Fruit fly (Drosophila melanogaster) whole organism, embryonic: Measurements from ENCODE around the gene CG3040.

Source experiments
- Atf3 ChIP-seq: fragments of 200-800 bp; sonication (Bioruptor generic); optimal IDR thresholded peaks from 3 replicates; lab custom pipeline; 2016; ENCODE audit warnings: missing biosample characterization, missing genetic modification characterization
- BEAF-32 ChIP-seq: fragments of 200-800 bp; sonication (Bioruptor generic); optimal IDR thresholded peaks from 3 replicates; lab custom pipeline; 2017; ENCODE audit warnings: missing biosample characterization, missing genetic modification characterization, mild to moderate bottlenecking, moderate library complexity, missing genetic modification reagents
- Bgb ChIP-seq: fragments of 200-800 bp; sonication (Bioruptor generic); IDR thresholded peaks from 2 replicates; pipeline ENCODE4 v1.3.6; 2022; ENCODE audit warnings: missing biosample characterization, missing genetic modification characterization; ENCODE audit not compliant: partially characterized antibody
- Bteb2 ChIP-seq: fragments of 200-800 bp; sonication (Bioruptor generic); optimal IDR thresholded peaks from 2 replicates; lab custom pipeline; 2016; ENCODE audit warnings: missing biosample characterization, missing genetic modification characterization
- CG12155 ChIP-seq: fragments of 200-800 bp; sonication (Bioruptor generic); optimal IDR thresholded peaks from 3 replicates; lab custom pipeline; 2016; ENCODE audit warnings: missing biosample characterization, missing genetic modification characterization
- CG12391 ChIP-seq: fragments of 200-800 bp; sonication (Bioruptor generic); optimal IDR thresholded peaks from 3 replicates; lab custom pipeline; 2018; ENCODE audit warnings: missing biosample characterization, mild to moderate bottlenecking, missing genetic modification characterization, moderate library complexity
- CG14441 ChIP-seq: fragments of 200-800 bp; sonication (Bioruptor generic); IDR thresholded peaks from 2 replicates; pipeline ENCODE4 v1.3.6; 2022; ENCODE audit warnings: missing biosample characterization, missing genetic modification characterization
- CG14710 ChIP-seq: fragments of 200-800 bp; sonication (Bioruptor generic); optimal IDR thresholded peaks from 3 replicates; lab custom pipeline; 2019; ENCODE audit warnings: missing biosample characterization, mild to moderate bottlenecking, missing genetic modification characterization, moderate library complexity
- CG15514 ChIP-seq: fragments of 200-800 bp; sonication (Bioruptor generic); optimal IDR thresholded peaks from 3 replicates; lab custom pipeline; 2017; ENCODE audit warnings: missing biosample characterization, missing genetic modification characterization, mild to moderate bottlenecking, moderate library complexity, missing genetic modification reagents
- CG15601 ChIP-seq: fragments of 200-800 bp; sonication (Bioruptor generic); optimal IDR thresholded peaks from 3 replicates; lab custom pipeline; 2019; ENCODE audit warnings: missing biosample characterization, mild to moderate bottlenecking, missing genetic modification characterization, moderate library complexity
- CG16863 ChIP-seq: fragments of 200-800 bp; sonication (Bioruptor generic); optimal IDR thresholded peaks from 3 replicates; lab custom pipeline; 2016; ENCODE audit warnings: missing biosample characterization, missing genetic modification characterization
- CG17359 ChIP-seq: fragments of 200-800 bp; sonication (Bioruptor generic); optimal IDR thresholded peaks from 3 replicates; lab custom pipeline; 2018; ENCODE audit warnings: missing biosample characterization, mild to moderate bottlenecking, missing genetic modification characterization, moderate library complexity
- CG2120 ChIP-seq: fragments of 200-800 bp; sonication (Bioruptor generic); optimal IDR thresholded peaks from 3 replicates; lab custom pipeline; 2016; ENCODE audit warnings: missing biosample characterization, missing genetic modification characterization
- CG30403 ChIP-seq: fragments of 200-800 bp; sonication (Bioruptor generic); optimal IDR thresholded peaks from 3 replicates; lab custom pipeline; 2016; ENCODE audit warnings: missing biosample characterization, missing genetic modification characterization
- CG34376 ChIP-seq: fragments of 200-800 bp; sonication (Bioruptor generic); optimal IDR thresholded peaks from 2 replicates; lab custom pipeline; 2018; ENCODE audit warnings: missing biosample characterization, mild to moderate bottlenecking, missing genetic modification characterization
- CG3847 ChIP-seq: fragments of 200-800 bp; sonication (Bioruptor generic); IDR thresholded peaks from 2 replicates; pipeline ENCODE4 v1.3.6; 2022; ENCODE audit warnings: missing biosample characterization, missing genetic modification characterization
- CG5245 ChIP-seq: fragments of 200-800 bp; sonication (Bioruptor generic); optimal IDR thresholded peaks from 3 replicates; lab custom pipeline; 2016; ENCODE audit warnings: missing biosample characterization, missing genetic modification characterization
- CG6254 ChIP-seq: fragments of 200-800 bp; sonication (Bioruptor generic); optimal IDR thresholded peaks from 3 replicates; lab custom pipeline; 2017; ENCODE audit warnings: mild to moderate bottlenecking, missing biosample characterization, missing genetic modification reagents, missing genetic modification characterization
- CG6765 ChIP-seq: fragments of 200-800 bp; sonication (Bioruptor generic); optimal IDR thresholded peaks from 3 replicates; lab custom pipeline; 2017; ENCODE audit warnings: missing biosample characterization, mild to moderate bottlenecking, missing genetic modification characterization
- CG6791 ChIP-seq: fragments of 200-800 bp; sonication (Bioruptor generic); IDR thresholded peaks from 3 replicates; pipeline ENCODE4 v1.3.6; 2022; ENCODE audit warnings: missing biosample characterization, missing genetic modification characterization; ENCODE audit not compliant: partially characterized antibody
- CG9215 ChIP-seq: fragments of 200-800 bp; sonication (Bioruptor generic); IDR thresholded peaks from 2 replicates; pipeline ENCODE4 v1.3.6; 2022; ENCODE audit warnings: missing biosample characterization, missing genetic modification characterization
- CG9797 ChIP-seq: fragments of 200-800 bp; sonication (Bioruptor generic); optimal IDR thresholded peaks from 3 replicates; lab custom pipeline; 2018; ENCODE audit warnings: missing biosample characterization, mild to moderate bottlenecking, missing genetic modification characterization
- CG9876 ChIP-seq: fragments of 200-800 bp; sonication (Bioruptor generic); optimal IDR thresholded peaks from 2 replicates; lab custom pipeline; 2016; ENCODE audit warnings: missing biosample characterization, missing genetic modification characterization
- CTCF ChIP-seq: fragments of 200-800 bp; sonication (Bioruptor generic); optimal IDR thresholded peaks from 2 replicates; lab custom pipeline; 2017; ENCODE audit warnings: missing biosample characterization, mild to moderate bottlenecking, missing genetic modification characterization, moderate library complexity
- CrebB ChIP-seq: fragments of 200-800 bp; sonication (Bioruptor generic); optimal IDR thresholded peaks from 3 replicates; lab custom pipeline; 2018; ENCODE audit warnings: missing biosample characterization, mild to moderate bottlenecking, missing genetic modification characterization
- Dip3 ChIP-seq: fragments of 200-800 bp; sonication (Bioruptor generic); optimal IDR thresholded peaks from 3 replicates; lab custom pipeline; 2016; ENCODE audit warnings: missing biosample characterization, missing genetic modification characterization
- E2f2 ChIP-seq: fragments of 200-800 bp; sonication (Bioruptor generic); IDR thresholded peaks from 2 replicates; pipeline ENCODE4 v1.3.6; 2022; ENCODE audit warnings: missing biosample characterization, missing genetic modification characterization
- Fer1 ChIP-seq: fragments of 200-800 bp; sonication (Bioruptor generic); optimal IDR thresholded peaks from 2 replicates; lab custom pipeline; 2017; ENCODE audit warnings: missing biosample characterization, mild to moderate bottlenecking, missing genetic modification characterization
- GATAe ChIP-seq: fragments of 200-800 bp; sonication (Bioruptor generic); conservative IDR thresholded peaks from 2 replicates; pipeline ENCODE4 v1.3.6; 2022; ENCODE audit warnings: missing biosample characterization, missing genetic modification characterization
- Hmr ChIP-seq: fragments of 200-800 bp; sonication (Bioruptor generic); optimal IDR thresholded peaks from 3 replicates; lab custom pipeline; 2017; ENCODE audit warnings: mild to moderate bottlenecking, missing biosample characterization, missing genetic modification reagents, missing genetic modification characterization
- Max ChIP-seq: fragments of 200-800 bp; sonication (Bioruptor generic); optimal IDR thresholded peaks from 2 replicates; lab custom pipeline; 2016; ENCODE audit warnings: missing biosample characterization, mild to moderate bottlenecking, missing genetic modification characterization
- Pdp1 ChIP-seq, 2 experiments: fragments of 200-800 bp; sonication (Bioruptor generic); optimal IDR thresholded peaks; 3 replicates each; lab custom pipeline; 2016; ENCODE audit warnings: missing biosample characterization in 2 of 2, missing genetic modification characterization in 2 of 2, mild to moderate bottlenecking in 1 of 2, moderate library complexity in 1 of 2
- Sox102F ChIP-seq: fragments of 200-800 bp; sonication (Bioruptor generic); optimal IDR thresholded peaks from 2 replicates; lab custom pipeline; 2018; ENCODE audit warnings: missing biosample characterization, mild to moderate bottlenecking, missing genetic modification characterization, moderate library complexity
- Sry-β ChIP-seq: fragments of 200-800 bp; sonication (Bioruptor generic); optimal IDR thresholded peaks from 2 replicates; lab custom pipeline; 2018; ENCODE audit warnings: missing biosample characterization, mild to moderate bottlenecking, missing genetic modification characterization, moderate library complexity
- ase ChIP-seq: fragments of 200-800 bp; sonication (Bioruptor generic); IDR thresholded peaks from 3 replicates; pipeline ENCODE4 v1.3.6; 2022; ENCODE audit warnings: missing biosample characterization, missing genetic modification characterization
- ato ChIP-seq: fragments of 200-800 bp; sonication (Bioruptor generic); IDR thresholded peaks from 2 replicates; pipeline ENCODE4 v1.3.6; 2022; ENCODE audit warnings: missing biosample characterization, missing genetic modification characterization; ENCODE audit not compliant: partially characterized antibody
- bsh ChIP-seq, 2 experiments: fragments of 200-800 bp; sonication (Bioruptor generic); optimal IDR thresholded peaks; 2 replicates each; lab custom pipeline; 2017 to 2018; ENCODE audit warnings: mild to moderate bottlenecking in 2 of 2, missing biosample characterization in 2 of 2, missing genetic modification characterization in 2 of 2, moderate library complexity in 1 of 2
- danr ChIP-seq: fragments of 200-800 bp; sonication (Bioruptor generic); IDR thresholded peaks from 2 replicates; pipeline ENCODE4 v1.3.6; 2022; ENCODE audit warnings: missing biosample characterization, missing genetic modification characterization
- dati ChIP-seq: fragments of 200-800 bp; sonication (Bioruptor generic); IDR thresholded peaks from 2 replicates; pipeline ENCODE4 v1.3.6; 2022; ENCODE audit warnings: missing biosample characterization, missing genetic modification characterization
- dimm ChIP-seq: fragments of 200-800 bp; sonication (Bioruptor generic); IDR thresholded peaks from 2 replicates; pipeline ENCODE4 v1.3.6; 2022; ENCODE audit warnings: missing biosample characterization, missing genetic modification characterization
- dmrt99B ChIP-seq: fragments of 200-800 bp; sonication (Bioruptor generic); optimal IDR thresholded peaks from 2 replicates; lab custom pipeline; 2018; ENCODE audit warnings: missing biosample characterization, mild to moderate bottlenecking, missing genetic modification characterization, moderate library complexity
- emc ChIP-seq: fragments of 200-800 bp; sonication (Bioruptor generic); optimal IDR thresholded peaks from 2 replicates; lab custom pipeline; 2016; ENCODE audit warnings: missing biosample characterization, missing genetic modification characterization
- fd102C ChIP-seq: fragments of 200-800 bp; sonication (Bioruptor generic); optimal IDR thresholded peaks from 2 replicates; lab custom pipeline; 2018; ENCODE audit warnings: missing biosample characterization, mild to moderate bottlenecking, missing genetic modification characterization, moderate library complexity
- gcm ChIP-seq: fragments of 200-800 bp; sonication (Bioruptor generic); optimal IDR thresholded peaks from 2 replicates; lab custom pipeline; 2019; ENCODE audit warnings: missing biosample characterization, mild to moderate bottlenecking, missing genetic modification characterization, moderate library complexity
- kah ChIP-seq: fragments of 200-800 bp; sonication (Bioruptor generic); optimal IDR thresholded peaks from 2 replicates; lab custom pipeline; 2018; ENCODE audit warnings: missing biosample characterization, mild to moderate bottlenecking, missing genetic modification characterization
- lab ChIP-seq: fragments of 200-800 bp; sonication (Bioruptor generic); optimal IDR thresholded peaks from 3 replicates; lab custom pipeline; 2017; ENCODE audit warnings: missing biosample characterization, missing genetic modification characterization, mild to moderate bottlenecking, moderate library complexity, missing genetic modification reagents
- mld ChIP-seq: fragments of 200-800 bp; sonication (Bioruptor generic); IDR thresholded peaks from 3 replicates; pipeline ENCODE4 v1.3.6; 2022; ENCODE audit warnings: missing biosample characterization, missing genetic modification characterization; ENCODE audit not compliant: partially characterized antibody
- pb ChIP-seq: fragments of 200-800 bp; sonication (Bioruptor generic); optimal IDR thresholded peaks from 3 replicates; lab custom pipeline; 2016; ENCODE audit warnings: missing biosample characterization, missing genetic modification characterization
- pum ChIP-seq: fragments of 200-800 bp; sonication (Bioruptor generic); optimal IDR thresholded peaks from 2 replicates; lab custom pipeline; 2016; ENCODE audit warnings: missing biosample characterization, missing genetic modification characterization
- seq ChIP-seq: fragments of 200-800 bp; sonication (Bioruptor generic); IDR thresholded peaks from 2 replicates; pipeline ENCODE4 v1.3.6; 2022; ENCODE audit warnings: missing biosample characterization, missing genetic modification characterization

The CG3040 gene

dm6 chrX:6993753-6994152 is 20.6 kb upstream of the CG3040 start (continued):
- TF ChIP-seq CG6254 (GFP tag; lab: Kevin White, UChicago) (no peak), Max (peak; percentile 23), Pdp1 (GFP tag; optimal IDR thresholded peaks at IDR 0.05; lab: Kevin White, UChicago) (peak; percentile 10 to 64), GATAe (peak; percentile 77), bsh (GFP tag; optimal IDR thresholded peaks at IDR 0.05; lab: Kevin White, UChicago) (peak in 1 of 2 experiments; percentile 74), CG9797 (GFP tag; lab: Kevin White, UChicago) (no peak), CG16863 (peak; percentile 65), dmrt99B (tag; lab: Kevin White, UChicago) (peak; percentile 82), CG12155 (GFP tag; lab: Kevin White, UChicago) (peak; percentile 69), CG17359 (tag; lab: Kevin White, UChicago) (peak; percentile 78), CrebB (tag; lab: Kevin White, UChicago) (peak; percentile 49), CG9215 (GFP tag; lab: Robert Waterston, UW) (peak; percentile 72), CG30403 (GFP tag; lab: Kevin White, UChicago) (peak; percentile 80), dimm (GFP tag; lab: Robert Waterston, UW) (no peak), Sox102F (GFP tag; lab: Kevin White, UChicago) (peak; percentile 76), mld (no peak), Hmr (GFP tag; lab: Kevin White, UChicago) (peak; percentile 76), BEAF-32 (GFP tag; lab: Kevin White, UChicago) (no peak), seq (GFP tag; lab: Robert Waterston, UW) (peak; percentile 76), Sry-β (GFP tag; lab: Kevin White, UChicago) (no peak), emc (GFP tag; lab: Kevin White, UChicago) (peak; percentile 1), Atf3 (GFP tag; lab: Kevin White, UChicago) (peak; percentile 23), gcm (GFP tag; lab: Kevin White, UChicago) (peak; percentile 23), ato (GFP tag; lab: Robert Waterston, UW) (no peak), CG5245 (GFP tag; lab: Kevin White, UChicago) (peak; percentile 29), lab (GFP tag; lab: Kevin White, UChicago) (peak; percentile 78), CG6765 (no peak), danr (peak; percentile 64), pb (GFP tag; lab: Kevin White, UChicago) (peak; percentile 20), CG15514 (peak; percentile 61), CG15601 (tag; lab: Kevin White, UChicago) (peak; percentile 44), fd102C (GFP tag; lab: Kevin White, UChicago) (no peak), Fer1 (GFP tag; lab: Kevin White, UChicago) (peak; percentile 50), CG12391 (peak; percentile 68), kah (GFP tag; lab: Kevin White, UChicago) (no peak), CG14710 (tag; lab: Kevin White, UChicago) (peak; percentile 35), CG9876 (GFP tag; lab: Kevin White, UChicago) (peak; percentile 59), CG3847 (peak; percentile 66), Bgb (GFP tag; lab: Robert Waterston, UW) (no peak), pum (GFP tag; lab: Kevin White, UChicago) (peak; percentile 59), CG34376 (GFP tag; lab: Kevin White, UChicago) (peak; percentile 29), CG2120 (GFP tag; lab: Kevin White, UChicago) (peak; percentile 85), CTCF (GFP tag; lab: Kevin White, UChicago) (no peak), E2f2 (GFP tag; lab: Robert Waterston, UW) (peak; percentile 59; the same call in 1 of the 2 replicates), Dip3 (peak; percentile 76), Bteb2 (GFP tag; lab: Kevin White, UChicago) (peak; percentile 42), CG6791 (GFP tag; lab: Robert Waterston, UW) (no peak), ase (peak; percentile 75; the same call in 2 of the 3 replicates), dati (GFP tag; lab: Robert Waterston, UW) (no peak; the same call in 1 of the 2 replicates), CG14441 (GFP tag; lab: Robert Waterston, UW) (peak; percentile 91)
